Worm (Caenorhabditis elegans) whole organism, L1 larva: ENCODE measurements around the gene mtl-2.

ENCODE experiments used
- aly-2 ChIP-seq: fragments of 150-350 bp; optimal IDR thresholded peaks from 2 replicates; lab custom pipeline; 2014; ENCODE audit warnings: missing biosample characterization, missing genetic modification characterization
- blmp-1 ChIP-seq: fragments of 150-350 bp; optimal IDR thresholded peaks from 2 replicates; lab custom pipeline; 2014; ENCODE audit warnings: missing biosample characterization, missing genetic modification characterization
- egl-27 ChIP-seq, 2 experiments: fragments of 150-350 bp in 1 of 2; sonication (generic microtip); optimal IDR thresholded peaks; 3 replicates each; lab custom pipeline; 2017 to 2018; ENCODE audit warnings: missing biosample characterization in 2 of 2, missing genetic modification characterization in 2 of 2, missing genetic modification reagents in 2 of 2
- fos-1 ChIP-seq: fragments of 150-350 bp; optimal IDR thresholded peaks from 2 replicates; lab custom pipeline; 2014; ENCODE audit warnings: missing biosample characterization, missing genetic modification characterization
- lin-35 ChIP-seq, 2 experiments: fragments of 150-350 bp; optimal IDR thresholded peaks; 2 replicates each; lab custom pipeline; 2014; ENCODE audit warnings: missing biosample characterization in 2 of 2, missing genetic modification characterization in 2 of 2, missing genetic modification reagents in 2 of 2
- lir-3 ChIP-seq: sonication (generic microtip); optimal IDR thresholded peaks from 2 replicates; lab custom pipeline; 2016; ENCODE audit warnings: mild to moderate bottlenecking, missing genetic modification characterization, moderate library complexity, missing compliant biosample characterization; ENCODE audit not compliant: poor library complexity
- nhr-237 ChIP-seq: fragments of 150-350 bp; optimal IDR thresholded peaks from 2 replicates; lab custom pipeline; 2014; ENCODE audit warnings: missing biosample characterization, missing genetic modification characterization
- nhr-77 ChIP-seq: fragments of 150-350 bp; optimal IDR thresholded peaks from 2 replicates; lab custom pipeline; 2014; ENCODE audit warnings: missing biosample characterization, missing genetic modification characterization
- pag-3 ChIP-seq: sonication (generic microtip); optimal IDR thresholded peaks from 2 replicates; lab custom pipeline; 2017; ENCODE audit warnings: missing genetic modification characterization, mild to moderate bottlenecking, missing compliant biosample characterization, antibody characterized with exemption, borderline replicate concordance; ENCODE audit not compliant: insufficient read depth
- snpc-4 ChIP-seq: fragments of 150-350 bp; optimal IDR thresholded peaks from 2 replicates; lab custom pipeline; 2014; ENCODE audit warnings: missing biosample characterization, missing genetic modification characterization
- sptf-1 ChIP-seq: fragments of 150-350 bp; optimal IDR thresholded peaks from 2 replicates; lab custom pipeline; 2014; ENCODE audit warnings: missing biosample characterization, missing genetic modification characterization
- ztf-4 ChIP-seq: fragments of 150-350 bp; optimal IDR thresholded peaks from 2 replicates; lab custom pipeline; 2014; ENCODE audit warnings: missing biosample characterization, missing genetic modification characterization

DNA sequence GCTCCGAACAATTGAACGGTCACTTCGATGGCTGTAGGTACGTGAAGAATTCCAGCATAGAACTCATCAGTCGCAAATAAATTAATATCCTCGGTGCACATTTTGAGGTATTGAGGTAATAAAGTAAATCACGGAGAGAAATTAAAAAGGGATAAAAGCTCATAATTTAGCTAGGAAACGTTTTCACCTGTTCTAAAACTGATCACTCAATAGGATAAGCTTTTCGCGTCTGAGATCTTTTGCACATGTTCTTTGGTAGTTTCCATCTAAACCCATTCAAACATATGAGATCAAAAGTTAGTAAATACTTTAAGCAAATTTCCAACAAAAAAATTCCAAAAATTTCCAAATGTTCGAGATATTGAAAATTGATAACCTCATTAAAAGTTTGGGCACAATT, 997 bp downstream of the mtl-2 start, which contains the start of gene srh-308:
- TF ChIP-seq snpc-4 (no peak), fos-1 (tag; lab: Kevin White, UChicago) (no peak), nhr-77 (tag; lab: Kevin White, UChicago) (no peak), blmp-1 (no peak), pag-3 (no peak), aly-2 (tag; lab: Kevin White, UChicago) (no peak), lin-35 (GFP tag; optimal IDR thresholded peaks at IDR 0.05; lab: Kevin White, UChicago) (no peak), lir-3 (tag; lab: Kevin White, UChicago) (no peak), sptf-1 (tag; lab: Kevin White, UChicago) (no peak), nhr-237 (tag; lab: Kevin White, UChicago) (no peak), ztf-4 (tag; lab: Kevin White, UChicago) (no peak), egl-27 (tag; optimal IDR thresholded peaks at IDR 0.05; lab: Kevin White, UChicago) (no peak)
